Fruit fly (Drosophila melanogaster) whole organism, embryonic: Measurements from ENCODE around the gene ATPsynbeta.

Source experiments
- Adf1 ChIP-seq: fragments of 200-800 bp; sonication (Bioruptor generic); IDR thresholded peaks from 2 replicates; pipeline ENCODE4 v1.3.6; 2022; ENCODE audit warnings: missing biosample characterization, missing genetic modification characterization
- B-H1 ChIP-seq: fragments of 200-800 bp; sonication (Bioruptor generic); IDR thresholded peaks from 3 replicates; pipeline ENCODE4 v1.3.6; 2022; ENCODE audit warnings: missing biosample characterization, missing genetic modification characterization
- Bgb ChIP-seq: fragments of 200-800 bp; sonication (Bioruptor generic); IDR thresholded peaks from 2 replicates; pipeline ENCODE4 v1.3.6; 2022; ENCODE audit warnings: missing biosample characterization, missing genetic modification characterization; ENCODE audit not compliant: partially characterized antibody
- CG1024 ChIP-seq: fragments of 200-800 bp; sonication (Bioruptor generic); IDR thresholded peaks from 2 replicates; pipeline ENCODE4 v1.3.6; 2022; ENCODE audit warnings: missing biosample characterization, missing genetic modification characterization
- CG10431 ChIP-seq: fragments of 200-800 bp; sonication (Bioruptor generic); optimal IDR thresholded peaks from 3 replicates; lab custom pipeline; 2018; ENCODE audit warnings: missing biosample characterization, mild to moderate bottlenecking, missing genetic modification characterization
- CG10979 ChIP-seq: fragments of 200-800 bp; sonication (Bioruptor generic); optimal IDR thresholded peaks from 2 replicates; lab custom pipeline; 2018; ENCODE audit warnings: missing biosample characterization, mild to moderate bottlenecking, missing genetic modification characterization, moderate library complexity
- CG11093 ChIP-seq: fragments of 200-800 bp; sonication (Bioruptor generic); IDR thresholded peaks from 3 replicates; pipeline ENCODE4 v1.3.6; 2022; ENCODE audit warnings: missing biosample characterization, missing genetic modification characterization
- CG11723 ChIP-seq: fragments of 200-800 bp; sonication (Bioruptor generic); optimal IDR thresholded peaks from 2 replicates; lab custom pipeline; 2017; ENCODE audit warnings: missing biosample characterization, mild to moderate bottlenecking, missing genetic modification characterization
- CG12104 ChIP-seq: fragments of 200-800 bp; sonication (Bioruptor generic); optimal IDR thresholded peaks from 3 replicates; lab custom pipeline; 2016; ENCODE audit warnings: missing biosample characterization, missing genetic modification characterization
- CG12942 ChIP-seq: fragments of 200-800 bp; sonication (Bioruptor generic); optimal IDR thresholded peaks from 3 replicates; lab custom pipeline; 2016; ENCODE audit warnings: missing biosample characterization, missing genetic modification characterization
- CG1603 ChIP-seq: fragments of 200-800 bp; sonication (Bioruptor generic); optimal IDR thresholded peaks from 2 replicates; lab custom pipeline; 2019; ENCODE audit warnings: missing biosample characterization, mild to moderate bottlenecking, missing genetic modification characterization, moderate library complexity
- CG2889 ChIP-seq: fragments of 200-800 bp; sonication (Bioruptor generic); IDR thresholded peaks from 3 replicates; pipeline ENCODE4 v1.3.6; 2022; ENCODE audit warnings: missing biosample characterization, missing genetic modification characterization
- CG3163 ChIP-seq: fragments of 200-800 bp; sonication (Bioruptor generic); optimal IDR thresholded peaks from 3 replicates; lab custom pipeline; 2016; ENCODE audit warnings: missing biosample characterization, missing genetic modification characterization
- CG32767 ChIP-seq: fragments of 200-800 bp; sonication (Bioruptor generic); IDR thresholded peaks from 2 replicates; pipeline ENCODE4 v1.3.6; 2022; ENCODE audit warnings: missing biosample characterization, missing genetic modification characterization
- CG3281 ChIP-seq: fragments of 200-800 bp; sonication (Bioruptor generic); optimal IDR thresholded peaks from 3 replicates; lab custom pipeline; 2017; ENCODE audit warnings: missing biosample characterization, mild to moderate bottlenecking, missing genetic modification characterization
- CG34422 ChIP-seq: fragments of 200-800 bp; sonication (Bioruptor generic); IDR thresholded peaks from 3 replicates; pipeline ENCODE4 v1.3.6; 2022; ENCODE audit warnings: missing biosample characterization, missing genetic modification characterization
- CG4617 ChIP-seq: fragments of 200-800 bp; sonication (Bioruptor generic); optimal IDR thresholded peaks from 3 replicates; lab custom pipeline; 2016; ENCODE audit warnings: missing biosample characterization, missing genetic modification characterization, borderline replicate concordance
- CG4707 ChIP-seq: fragments of 200-800 bp; sonication (Bioruptor generic); optimal IDR thresholded peaks from 2 replicates; lab custom pipeline; 2018; ENCODE audit warnings: missing biosample characterization, mild to moderate bottlenecking, missing genetic modification characterization, moderate library complexity
- CG7357 ChIP-seq: fragments of 200-800 bp; sonication (Bioruptor generic); IDR thresholded peaks from 3 replicates; pipeline ENCODE4 v1.3.6; 2022; ENCODE audit warnings: missing biosample characterization, missing genetic modification characterization
- CG7839 ChIP-seq: fragments of 200-800 bp; sonication (Bioruptor generic); optimal IDR thresholded peaks from 3 replicates; lab custom pipeline; 2018; ENCODE audit warnings: missing biosample characterization, mild to moderate bottlenecking, missing genetic modification characterization, moderate library complexity
- CG7928 ChIP-seq: fragments of 200-800 bp; sonication (Bioruptor generic); optimal IDR thresholded peaks from 2 replicates; lab custom pipeline; 2017; ENCODE audit warnings: missing biosample characterization, mild to moderate bottlenecking, missing genetic modification characterization
- CG8924 ChIP-seq: fragments of 200-800 bp; optimal IDR thresholded peaks from 3 replicates; lab custom pipeline; 2019; ENCODE audit warnings: missing biosample characterization, mild to moderate bottlenecking, missing genetic modification characterization, moderate library complexity
- CG9797 ChIP-seq: fragments of 200-800 bp; sonication (Bioruptor generic); optimal IDR thresholded peaks from 3 replicates; lab custom pipeline; 2018; ENCODE audit warnings: missing biosample characterization, mild to moderate bottlenecking, missing genetic modification characterization
- D19B ChIP-seq: fragments of 200-800 bp; sonication (Bioruptor generic); optimal IDR thresholded peaks from 2 replicates; lab custom pipeline; 2017; ENCODE audit warnings: missing biosample characterization, mild to moderate bottlenecking, missing genetic modification characterization
- Dbx ChIP-seq: fragments of 200-800 bp; sonication (Bioruptor generic); IDR thresholded peaks from 3 replicates; pipeline ENCODE4 v1.3.6; 2022; ENCODE audit warnings: missing biosample characterization, missing genetic modification characterization
- Dek ChIP-seq: fragments of 200-800 bp; sonication (Bioruptor generic); optimal IDR thresholded peaks from 3 replicates; lab custom pipeline; 2019; ENCODE audit warnings: missing biosample characterization, mild to moderate bottlenecking, missing genetic modification characterization, moderate library complexity
- Dip2 ChIP-seq: fragments of 200-800 bp; sonication (Bioruptor generic); IDR thresholded peaks from 2 replicates; pipeline ENCODE4 v1.3.6; 2022; ENCODE audit warnings: missing biosample characterization, missing genetic modification characterization
- GATAe ChIP-seq: fragments of 200-800 bp; sonication (Bioruptor generic); conservative IDR thresholded peaks from 2 replicates; pipeline ENCODE4 v1.3.6; 2022; ENCODE audit warnings: missing biosample characterization, missing genetic modification characterization
- HLH3B ChIP-seq: fragments of 200-800 bp; sonication (Bioruptor generic); IDR thresholded peaks from 2 replicates; pipeline ENCODE4 v1.3.6; 2022; ENCODE audit warnings: missing biosample characterization, missing genetic modification characterization
- HmgZ ChIP-seq: fragments of 200-800 bp; sonication (Bioruptor generic); optimal IDR thresholded peaks from 2 replicates; lab custom pipeline; 2018; ENCODE audit warnings: missing biosample characterization, mild to moderate bottlenecking, missing genetic modification characterization
- Hr3 ChIP-seq: fragments of 200-800 bp; sonication (Bioruptor generic); optimal IDR thresholded peaks from 3 replicates; lab custom pipeline; 2016; ENCODE audit warnings: missing biosample characterization, missing genetic modification characterization
- Jarid2 ChIP-seq: fragments of 200-800 bp; sonication (Bioruptor generic); optimal IDR thresholded peaks from 3 replicates; lab custom pipeline; 2017; ENCODE audit warnings: mild to moderate bottlenecking, missing biosample characterization, missing genetic modification reagents, missing genetic modification characterization
- Lim3 ChIP-seq: fragments of 200-800 bp; sonication (Bioruptor generic); IDR thresholded peaks from 2 replicates; pipeline ENCODE4 v1.3.6; 2022; ENCODE audit warnings: missing biosample characterization, missing genetic modification characterization
- NfI ChIP-seq: fragments of 200-800 bp; sonication (Bioruptor generic); optimal IDR thresholded peaks from 3 replicates; lab custom pipeline; 2018; ENCODE audit warnings: missing biosample characterization, mild to moderate bottlenecking, missing genetic modification characterization, moderate library complexity
- Sox100B ChIP-seq: fragments of 200-800 bp; sonication (Bioruptor generic); optimal IDR thresholded peaks from 3 replicates; lab custom pipeline; 2018; ENCODE audit warnings: missing biosample characterization, mild to moderate bottlenecking, missing genetic modification characterization
- TFAM ChIP-seq: fragments of 200-800 bp; sonication (Bioruptor generic); optimal IDR thresholded peaks from 2 replicates; lab custom pipeline; 2017; ENCODE audit warnings: missing biosample characterization, missing genetic modification characterization, inconsistent platforms
- Vsx1 ChIP-seq: fragments of 200-800 bp; sonication (Bioruptor generic); optimal IDR thresholded peaks from 2 replicates; lab custom pipeline; 2017; ENCODE audit warnings: missing biosample characterization, mild to moderate bottlenecking, missing genetic modification characterization, missing genetic modification reagents
- Xrp1 ChIP-seq: fragments of 200-800 bp; sonication (Bioruptor generic); IDR thresholded peaks from 2 replicates; pipeline ENCODE4 v1.3.6; 2022; ENCODE audit warnings: missing biosample characterization, missing genetic modification characterization
- chif ChIP-seq, 2 experiments: fragments of 200-800 bp; sonication (Bioruptor generic); optimal IDR thresholded peaks; 3 replicates each; lab custom pipeline; 2016; ENCODE audit warnings: missing biosample characterization in 2 of 2, missing genetic modification characterization in 2 of 2
- dm ChIP-seq: fragments of 200-800 bp; sonication (Bioruptor generic); optimal IDR thresholded peaks from 3 replicates; lab custom pipeline; 2016; ENCODE audit warnings: missing biosample characterization, missing genetic modification characterization
- en ChIP-seq: fragments of 200-800 bp; sonication (Bioruptor generic); optimal IDR thresholded peaks from 2 replicates; lab custom pipeline; 2016; ENCODE audit warnings: missing biosample characterization, missing genetic modification characterization
- gcm ChIP-seq: fragments of 200-800 bp; sonication (Bioruptor generic); optimal IDR thresholded peaks from 2 replicates; lab custom pipeline; 2019; ENCODE audit warnings: missing biosample characterization, mild to moderate bottlenecking, missing genetic modification characterization, moderate library complexity
- luna ChIP-seq: fragments of 200-800 bp; sonication (Bioruptor generic); optimal IDR thresholded peaks from 2 replicates; lab custom pipeline; 2016; ENCODE audit warnings: missing biosample characterization, missing genetic modification characterization
- otp ChIP-seq: fragments of 200-800 bp; sonication (Bioruptor generic); IDR thresholded peaks from 3 replicates; pipeline ENCODE4, ENCODE4 v1.3.6; 2022; ENCODE audit warnings: missing biosample characterization, missing genetic modification characterization
- p53 ChIP-seq: fragments of 200-800 bp; sonication (Bioruptor generic); optimal IDR thresholded peaks from 2 replicates; lab custom pipeline; 2016; ENCODE audit warnings: missing biosample characterization, missing genetic modification characterization
- sc ChIP-seq, 3 experiments: fragments of >200 bp in 2 of 3; fragments of 200-800 bp in 1 of 3; sonication (Bioruptor generic) in 1 of 3; optimal IDR thresholded peaks; 2 replicates in 2 of 3; 3 replicates in 1 of 3; lab custom pipeline; 2017; ENCODE audit warnings: mild to moderate bottlenecking in 1 of 3, missing biosample characterization in 1 of 3, missing genetic modification characterization in 1 of 3, missing genetic modification reagents in 1 of 3
- shn ChIP-seq: fragments of 200-800 bp; sonication (Bioruptor generic); optimal IDR thresholded peaks from 3 replicates; lab custom pipeline; 2016; ENCODE audit warnings: missing biosample characterization, missing genetic modification characterization
- stwl ChIP-seq: fragments of 200-800 bp; sonication (Bioruptor generic); optimal IDR thresholded peaks from 3 replicates; lab custom pipeline; 2018; ENCODE audit warnings: missing biosample characterization, mild to moderate bottlenecking, missing genetic modification characterization, moderate library complexity
- sug ChIP-seq: fragments of 200-800 bp; optimal IDR thresholded peaks from 2 replicates; lab custom pipeline; 2019; ENCODE audit warnings: missing biosample characterization, mild to moderate bottlenecking, missing genetic modification characterization, moderate library complexity
- tin ChIP-seq: fragments of 200-800 bp; sonication (Bioruptor generic); optimal IDR thresholded peaks from 3 replicates; lab custom pipeline; 2016; ENCODE audit warnings: missing biosample characterization, missing genetic modification characterization
- usp ChIP-seq: fragments of >200 bp; optimal IDR thresholded peaks from 2 replicates; lab custom pipeline; 2017; ENCODE audit warnings: missing biosample characterization, missing genetic modification characterization
- zf30C ChIP-seq: fragments of 200-800 bp; sonication (Bioruptor generic); optimal IDR thresholded peaks from 3 replicates; lab custom pipeline; 2018; ENCODE audit warnings: missing biosample characterization, mild to moderate bottlenecking, missing genetic modification characterization

The ATPsynbeta gene

DNA sequence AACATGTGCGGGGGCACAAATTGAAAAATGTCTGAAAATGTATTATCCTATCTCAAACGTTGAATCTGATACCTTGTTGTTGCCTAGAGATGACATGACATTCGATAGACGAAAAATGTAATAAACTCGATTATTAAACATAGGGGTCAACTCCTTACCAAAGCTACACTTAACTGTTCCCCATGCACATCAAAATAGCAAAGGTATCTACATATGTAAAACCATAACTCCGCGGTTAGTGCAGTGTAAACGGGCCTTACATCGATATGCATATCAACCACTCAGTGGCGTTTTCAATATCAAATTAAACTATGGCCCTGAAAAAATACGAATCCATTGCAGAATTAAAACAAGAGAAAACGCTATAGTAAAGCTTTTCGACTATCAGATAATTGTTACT lies 20.0 kb downstream of the ATPsynbeta start (continued):
- no peak for TF ChIP-seq Vsx1 (GFP tag; lab: Kevin White, UChicago)
- no peak for TF ChIP-seq sug (tag; lab: Kevin White, UChicago)
- TF ChIP-seq tin (GFP tag; lab: Kevin White, UChicago): no peak
- TF ChIP-seq Hr3 (GFP tag; lab: Kevin White, UChicago): peak; percentile 18
- TF ChIP-seq TFAM (GFP tag; lab: Kevin White, UChicago): no peak
- TF ChIP-seq CG4617 (GFP tag; lab: Kevin White, UChicago): peak; percentile 74
- no peak for TF ChIP-seq en
- no peak for TF ChIP-seq Dbx (GFP tag; lab: Robert Waterston, UW)
- peak; percentile 52 for TF ChIP-seq stwl (tag; lab: Kevin White, UChicago)
- no peak for TF ChIP-seq CG34422
- TF ChIP-seq HmgZ: peak; percentile 50
- no peak for TF ChIP-seq zf30C (GFP tag; lab: Kevin White, UChicago)
- TF ChIP-seq dm (GFP tag; lab: Kevin White, UChicago): peak; percentile 32
- TF ChIP-seq p53 (GFP tag; lab: Kevin White, UChicago): peak; percentile 60
- peak; percentile 99 for TF ChIP-seq CG11723 (GFP tag; lab: Kevin White, UChicago)
- no peak for TF ChIP-seq CG3281
- TF ChIP-seq Dek (tag; lab: Kevin White, UChicago): no peak
- TF ChIP-seq gcm (GFP tag; lab: Kevin White, UChicago): no peak
- TF ChIP-seq CG8924 (tag; lab: Kevin White, UChicago): no peak
- TF ChIP-seq usp (GFP tag; lab: Kevin White, UChicago): no peak
- TF ChIP-seq CG32767 (GFP tag; lab: Robert Waterston, UW): no peak
- no peak for TF ChIP-seq NfI (GFP tag; lab: Kevin White, UChicago)
- TF ChIP-seq Lim3 (GFP tag; lab: Robert Waterston, UW): no peak
- peak; percentile 82 for TF ChIP-seq CG7357 (GFP tag; lab: Robert Waterston, UW)
- no peak for TF ChIP-seq CG11093
- TF ChIP-seq sc (optimal IDR thresholded peaks at IDR 0.05; lab: Kevin White, UChicago): no peak
- TF ChIP-seq sc (GFP tag; optimal IDR thresholded peaks at IDR 0.05; lab: Kevin White, UChicago): peak; percentile 1
- TF ChIP-seq D19B (GFP tag; lab: Kevin White, UChicago): no peak
- no peak for TF ChIP-seq CG3163 (GFP tag; lab: Kevin White, UChicago)
- TF ChIP-seq shn (GFP tag; lab: Kevin White, UChicago): no peak
- no peak for TF ChIP-seq HLH3B (GFP tag; lab: Robert Waterston, UW)
- TF ChIP-seq B-H1 (GFP tag; lab: Robert Waterston, UW): no peak
- TF ChIP-seq CG7839 (tag; lab: Kevin White, UChicago): no peak
- TF ChIP-seq CG7928 (GFP tag; lab: Kevin White, UChicago): no peak
- no peak for TF ChIP-seq GATAe
- no peak for TF ChIP-seq Dip2 (GFP tag; lab: Robert Waterston, UW)
- no peak for TF ChIP-seq CG12104
- TF ChIP-seq CG2889 (GFP tag; lab: Robert Waterston, UW): no peak
- TF ChIP-seq CG10979 (tag; lab: Kevin White, UChicago): no peak
- peak; percentile 71 for TF ChIP-seq CG10431 (GFP tag; lab: Kevin White, UChicago)
- TF ChIP-seq CG9797 (GFP tag; lab: Kevin White, UChicago): no peak
- no peak for TF ChIP-seq otp (GFP tag; lab: Robert Waterston, UW)
- peak; percentile 99 for TF ChIP-seq CG1024 (GFP tag; lab: Robert Waterston, UW)
- no peak for TF ChIP-seq Adf1 (GFP tag; lab: Robert Waterston, UW)
- TF ChIP-seq Xrp1 (GFP tag; lab: Robert Waterston, UW): no peak
- TF ChIP-seq Jarid2: no peak
- no peak for TF ChIP-seq Sox100B (GFP tag; lab: Kevin White, UChicago)
- TF ChIP-seq chif (GFP tag; optimal IDR thresholded peaks at IDR 0.05; lab: Kevin White, UChicago): no peak
- peak; percentile 100 for TF ChIP-seq CG1603 (tag; lab: Kevin White, UChicago)
- peak; percentile 25; the same call in 1 of the 2 replicates for TF ChIP-seq Bgb (GFP tag; lab: Robert Waterston, UW)
- TF ChIP-seq luna (GFP tag; lab: Kevin White, UChicago): no peak
- TF ChIP-seq CG4707 (GFP tag; lab: Kevin White, UChicago): no peak
- peak; percentile 22 for TF ChIP-seq CG12942 (GFP tag; lab: Kevin White, UChicago)
